Fruit fly (Drosophila melanogaster): Measurements from ENCODE around the gene Gapdh2.

Gapdh2 gene

DNA sequence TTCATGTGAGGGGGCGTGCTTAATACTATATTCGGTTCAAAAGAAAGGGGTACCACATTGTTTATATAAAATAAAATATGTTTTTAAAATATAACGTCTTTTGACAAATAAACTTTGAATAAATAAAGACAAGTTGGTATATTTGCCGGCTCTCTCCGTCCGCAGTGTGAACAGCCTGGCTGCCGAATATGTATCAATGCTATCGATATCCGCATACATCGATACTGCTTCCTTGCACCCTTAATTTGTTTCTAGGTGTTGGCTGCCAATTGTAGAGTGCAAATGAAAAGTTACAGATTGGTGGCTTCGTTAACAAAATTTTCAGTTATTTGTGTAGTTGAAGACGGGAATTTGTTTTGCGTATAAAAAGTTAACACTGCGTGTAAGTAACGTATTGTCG is 8.1 kb upstream of the Gapdh2 start, which contains the start of gene Gbeta13F (continued):
- no peak for TF ChIP-seq Tbp (GFP tag; optimal IDR thresholded peaks at IDR 0.05)
- no peak for TF ChIP-seq CG31441 (GFP tag; IDR thresholded peaks at IDR 0.05)
- no peak for TF ChIP-seq rib (GFP tag; IDR thresholded peaks at IDR 0.05)
- TF ChIP-seq disco-r (GFP tag; optimal IDR thresholded peaks at IDR 0.05), result no peak
- no peak for TF ChIP-seq CG17912 (GFP tag; optimal IDR thresholded peaks at IDR 0.05)
- peak; percentile 59 for TF ChIP-seq HLH4C (GFP tag; IDR thresholded peaks at IDR 0.05; ENCODE audit: partially characterized antibody)
- TF ChIP-seq p53 (GFP tag; optimal IDR thresholded peaks at IDR 0.05), result no peak
- no peak for TF ChIP-seq mirr (GFP tag; optimal IDR thresholded peaks at IDR 0.05)
- no peak for TF ChIP-seq D (optimal IDR thresholded peaks at IDR 0.05)
- no peak for TF ChIP-seq D (GFP tag; optimal IDR thresholded peaks at IDR 0.05)
- no peak for TF ChIP-seq CG11560 (tag; IDR thresholded peaks at IDR 0.05)
- TF ChIP-seq CG10543 (GFP tag; optimal IDR thresholded peaks at IDR 0.05), result no peak
- TF ChIP-seq CG15479 (GFP tag; optimal IDR thresholded peaks at IDR 0.05), result no peak
- TF ChIP-seq trem (tag; optimal IDR thresholded peaks at IDR 0.05), result peak; percentile 4
- TF ChIP-seq CG8765 (GFP tag; IDR thresholded peaks at IDR 0.05), result no peak
- no peak for TF ChIP-seq CG17829 (tag; optimal IDR thresholded peaks at IDR 0.05)
- TF ChIP-seq CG17385 (GFP tag; optimal IDR thresholded peaks at IDR 0.05), result no peak
- TF ChIP-seq pzg (GFP tag; optimal IDR thresholded peaks at IDR 0.05), result peak; percentile 51
- TF ChIP-seq Doc2 (GFP tag; IDR thresholded peaks at IDR 0.05), result no peak
- no peak for TF ChIP-seq sc (optimal IDR thresholded peaks at IDR 0.05)
- no peak for TF ChIP-seq sc (GFP tag; optimal IDR thresholded peaks at IDR 0.05)
- no peak for TF ChIP-seq CG10321 (GFP tag; IDR thresholded peaks at IDR 0.05)
- TF ChIP-seq CG17361 (GFP tag; IDR thresholded peaks at IDR 0.05), result no peak
- TF ChIP-seq chm (GFP tag; IDR thresholded peaks at IDR 0.05), result 0 out of 2 replicates have a peak, but pooled peaks have one; percentile 45
- TF ChIP-seq pros (GFP tag; optimal IDR thresholded peaks at IDR 0.05), result no peak
- TF ChIP-seq CG16779 (GFP tag; IDR thresholded peaks at IDR 0.05), result no peak
- no peak for TF ChIP-seq CG13894 (tag; optimal IDR thresholded peaks at IDR 0.05)
- TF ChIP-seq CG10209 (GFP tag; optimal IDR thresholded peaks at IDR 0.05), result no peak
- peak; percentile 66; the same call in 1 of the 3 replicates for TF ChIP-seq mld (GFP tag; IDR thresholded peaks at IDR 0.05; ENCODE audit: partially characterized antibody)
- no peak for TF ChIP-seq CG1529 (GFP tag; optimal IDR thresholded peaks at IDR 0.05)
- no peak for TF ChIP-seq sisA (GFP tag; IDR thresholded peaks at IDR 0.05)
- TF ChIP-seq stc (GFP tag; IDR thresholded peaks at IDR 0.05), result no peak
- no peak for TF ChIP-seq NfI (GFP tag; optimal IDR thresholded peaks at IDR 0.05)
- TF ChIP-seq ttk (GFP tag; IDR thresholded peaks at IDR 0.05), result no peak; the same call in 1 of the 2 replicates
- no peak for TF ChIP-seq CG6813 (GFP tag; optimal IDR thresholded peaks at IDR 0.05)
- TF ChIP-seq Drgx (GFP tag; IDR thresholded peaks at IDR 0.05), result no peak
- peak; percentile 53 for TF ChIP-seq CG42726 (GFP tag; IDR thresholded peaks at IDR 0.05; ENCODE audit: partially characterized antibody)
- TF ChIP-seq CG13123 (GFP tag; optimal IDR thresholded peaks at IDR 0.05), result no peak
- TF ChIP-seq Dp (GFP tag; optimal IDR thresholded peaks at IDR 0.05), result no peak
- no peak for TF ChIP-seq CG12071 (GFP tag; optimal IDR thresholded peaks at IDR 0.05)
- no peak for TF ChIP-seq CG17328 (GFP tag; IDR thresholded peaks at IDR 0.05)
- TF ChIP-seq H2.0 (GFP tag; IDR thresholded peaks at IDR 0.05), result no peak
- TF ChIP-seq CG2116 (GFP tag; optimal IDR thresholded peaks at IDR 0.05), result peak; percentile 96
- no peak for TF ChIP-seq CG7786 (GFP tag; optimal IDR thresholded peaks at IDR 0.05)
- no peak for TF ChIP-seq CG33213 (GFP tag; optimal IDR thresholded peaks at IDR 0.05)
- no peak for TF ChIP-seq eyg (GFP tag; optimal IDR thresholded peaks at IDR 0.05)
- TF ChIP-seq slp2 (GFP tag; optimal IDR thresholded peaks at IDR 0.05), result no peak
- TF ChIP-seq CG13296 (GFP tag; optimal IDR thresholded peaks at IDR 0.05), result no peak
- no peak for TF ChIP-seq cato (GFP tag; optimal IDR thresholded peaks at IDR 0.05; ENCODE audit: borderline replicate concordance)
- no peak for TF ChIP-seq gem (tag; optimal IDR thresholded peaks at IDR 0.05)
- peak; percentile 84 for TF ChIP-seq Dref (GFP tag; IDR thresholded peaks at IDR 0.05)
- TF ChIP-seq Lim3 (GFP tag; IDR thresholded peaks at IDR 0.05), result no peak
- TF ChIP-seq CG43689 (GFP tag; IDR thresholded peaks at IDR 0.05), result no peak
